Worm (Caenorhabditis elegans): Measurements from ENCODE around the gene VF13D12L.3.

The VF13D12L.3 gene

ce11 chrII:11688011-11688410, 17.8 kb upstream of the VF13D12L.3 start:
- no peak for TF ChIP-seq fkh-10 (GFP tag; optimal IDR thresholded peaks at IDR 0.05)
- TF ChIP-seq ceh-31 (tag; optimal IDR thresholded peaks at IDR 0.05), result peak; percentile 1
- TF ChIP-seq syd-9 (tag; optimal IDR thresholded peaks at IDR 0.05), result no peak
- TF ChIP-seq unc-55 (GFP tag; optimal IDR thresholded peaks at IDR 0.05), result peak; percentile 8
- peak; percentile 59 for TF ChIP-seq unc-42 (tag; optimal IDR thresholded peaks at IDR 0.05)
- peak; percentile 29 for TF ChIP-seq nfya-1 (tag; optimal IDR thresholded peaks at IDR 0.05)
- peak; percentile 73 for TF ChIP-seq hlh-8 (tag; optimal IDR thresholded peaks at IDR 0.05)
- TF ChIP-seq ceh-34 (tag; optimal IDR thresholded peaks at IDR 0.05), result no peak
- TF ChIP-seq npax-4 (tag; optimal IDR thresholded peaks at IDR 0.05), result no peak

- TF ChIP-seq hlh-6 (tag; optimal IDR thresholded peaks at IDR 0.05) (no peak), gmeb-2 (tag; optimal IDR thresholded peaks at IDR 0.05) (no peak), syd-9 (tag; optimal IDR thresholded peaks at IDR 0.05) (no peak), unc-86 (tag; optimal IDR thresholded peaks at IDR 0.05) (no peak), pat-9 (tag; optimal IDR thresholded peaks at IDR 0.05) (no peak), sdc-2 (tag; optimal IDR thresholded peaks at IDR 0.05) (no peak), ttx-3 (tag; optimal IDR thresholded peaks at IDR 0.05) (no peak), madf-2 (tag; optimal IDR thresholded peaks at IDR 0.05) (no peak), ceh-24 (tag; optimal IDR thresholded peaks at IDR 0.05) (no peak), ceh-22 (tag; optimal IDR thresholded peaks at IDR 0.05) (no peak), unc-55 (GFP tag; optimal IDR thresholded peaks at IDR 0.05) (no peak), dve-1 (tag; optimal IDR thresholded peaks at IDR 0.05) (no peak), pag-3 (tag; optimal IDR thresholded peaks at IDR 0.05; ENCODE audit: borderline replicate concordance) (no peak), ceh-19 (GFP tag; optimal IDR thresholded peaks at IDR 0.05) (no peak), zip-5 (tag; optimal IDR thresholded peaks at IDR 0.05) (no peak)
These were observed 17.2 kb upstream of the VF13D12L.3 start, which contains the start of gene kel-1 for ce11 chrII:11688643-11689042. Gene kel-1 (plus strand): TSS chrII:11688943.

- no peak for TF ChIP-seq ceh-14 (tag; optimal IDR thresholded peaks at IDR 0.05)
- no peak for TF ChIP-seq ceh-6 (GFP tag; optimal IDR thresholded peaks at IDR 0.05)
- no peak for TF ChIP-seq ceh-24 (tag; optimal IDR thresholded peaks at IDR 0.05)
- no peak for TF ChIP-seq C08G9.2 (tag; optimal IDR thresholded peaks at IDR 0.05)
- TF ChIP-seq unc-42 (tag; optimal IDR thresholded peaks at IDR 0.05), result no peak
- TF ChIP-seq ceh-2 (tag; optimal IDR thresholded peaks at IDR 0.05), result no peak
These were observed 15.9 kb upstream of the VF13D12L.3 start for ce11 chrII:11689941-11690340.

- TF ChIP-seq elt-2 (tag; optimal IDR thresholded peaks at IDR 0.05), result no peak
- TF ChIP-seq ceh-48 (tag; optimal IDR thresholded peaks at IDR 0.05), result no peak
- TF ChIP-seq pha-4 (tag; optimal IDR thresholded peaks at IDR 0.05), result no peak
- no peak for TF ChIP-seq dve-1 (tag; optimal IDR thresholded peaks at IDR 0.05)
- TF ChIP-seq pha-2 (tag; optimal IDR thresholded peaks at IDR 0.05), result no peak
- no peak for TF ChIP-seq ref-2 (tag; optimal IDR thresholded peaks at IDR 0.05)
- no peak for TF ChIP-seq K02D7.2 (tag; optimal IDR thresholded peaks at IDR 0.05)
- TF ChIP-seq hlh-13 (GFP tag; optimal IDR thresholded peaks at IDR 0.05), result no peak
- no peak for TF ChIP-seq lim-6 (tag; optimal IDR thresholded peaks at IDR 0.05)
- TF ChIP-seq hlh-30 (tag; optimal IDR thresholded peaks at IDR 0.05; ENCODE audit: insufficient read depth), result no peak
- no peak for TF ChIP-seq pros-1 (tag; optimal IDR thresholded peaks at IDR 0.05)
These were observed 14.9 kb upstream of the VF13D12L.3 start for ce11 chrII:11690868-11691267.

ce11 chrII:11694432-11694831, 11.4 kb upstream of the VF13D12L.3 start:
- TF ChIP-seq pat-9 (tag; optimal IDR thresholded peaks at IDR 0.05) (peak; percentile 25), tbx-7 (tag; optimal IDR thresholded peaks at IDR 0.05) (no peak), elt-4 (tag; optimal IDR thresholded peaks at IDR 0.05) (no peak), tbx-2 (tag; optimal IDR thresholded peaks at IDR 0.05) (peak; percentile 14), nfya-1 (tag; optimal IDR thresholded peaks at IDR 0.05) (peak; percentile 37), T23F11.4 (GFP tag; optimal IDR thresholded peaks at IDR 0.05) (no peak), sox-4 (tag; optimal IDR thresholded peaks at IDR 0.05) (peak; percentile 22), ceh-18 (tag; optimal IDR thresholded peaks at IDR 0.05) (peak; percentile 14), unc-86 (tag; optimal IDR thresholded peaks at IDR 0.05) (peak; percentile 18), syd-9 (tag; optimal IDR thresholded peaks at IDR 0.05) (no peak), ceh-31 (tag; optimal IDR thresholded peaks at IDR 0.05) (peak; percentile 56), che-1 (tag; optimal IDR thresholded peaks at IDR 0.05) (peak; percentile 8), ztf-16 (tag; optimal IDR thresholded peaks at IDR 0.05) (peak; percentile 1), rnt-1 (tag; optimal IDR thresholded peaks at IDR 0.05) (peak; percentile 18), ceh-6 (GFP tag; optimal IDR thresholded peaks at IDR 0.05) (peak; percentile 1)

Measured in whole organism, late embryonic.